Worm (Caenorhabditis elegans) whole organism, mixed stage, embryonic: ENCODE results near the gene ceh-21.

ENCODE experiments used
- bed-3 ChIP-seq: fragments of 200-800 bp; sonication (Bioruptor generic); optimal IDR thresholded peaks from 3 replicates; lab custom pipeline; 2018; ENCODE audit warnings: mild to moderate bottlenecking, missing genetic modification characterization, moderate library complexity, missing compliant biosample characterization
- blmp-1 ChIP-seq: fragments of 150-350 bp; optimal IDR thresholded peaks from 2 replicates; lab custom pipeline; 2014; ENCODE audit warnings: missing biosample characterization, missing genetic modification characterization
- ceh-83 ChIP-seq: fragments of 200-800 bp; sonication (Bioruptor generic); optimal IDR thresholded peaks from 2 replicates; lab custom pipeline; 2018; ENCODE audit warnings: mild to moderate bottlenecking, missing genetic modification characterization, missing compliant biosample characterization
- lsy-2 ChIP-seq: fragments of 150-350 bp; optimal IDR thresholded peaks from 2 replicates; lab custom pipeline; 2014; ENCODE audit warnings: missing biosample characterization, missing genetic modification characterization
- mep-1 ChIP-seq: fragments of 150-350 bp; optimal IDR thresholded peaks from 2 replicates; lab custom pipeline; 2017; ENCODE audit warnings: missing biosample characterization, missing genetic modification reagents, missing genetic modification characterization, inconsistent platforms
- pha-4 ChIP-seq: fragments of 150-350 bp; optimal IDR thresholded peaks from 2 replicates; lab custom pipeline; 2018; ENCODE audit warnings: missing biosample characterization, missing genetic modification reagents, missing genetic modification characterization
- snpc-4 ChIP-seq: fragments of 150-350 bp; optimal IDR thresholded peaks from 2 replicates; lab custom pipeline; 2014; ENCODE audit warnings: missing biosample characterization, missing genetic modification characterization
- unc-39 ChIP-seq: fragments of 150-350 bp; optimal IDR thresholded peaks from 2 replicates; lab custom pipeline; 2014; ENCODE audit warnings: missing biosample characterization, missing genetic modification characterization
- unc-62 ChIP-seq: fragments of 150-350 bp; optimal IDR thresholded peaks from 2 replicates; lab custom pipeline; 2014; ENCODE audit warnings: missing biosample characterization, missing genetic modification reagents, missing genetic modification characterization
- ztf-11 ChIP-seq: fragments of 150-350 bp; optimal IDR thresholded peaks from 2 replicates; lab custom pipeline; 2014; ENCODE audit warnings: missing biosample characterization, missing genetic modification characterization

DNA sequence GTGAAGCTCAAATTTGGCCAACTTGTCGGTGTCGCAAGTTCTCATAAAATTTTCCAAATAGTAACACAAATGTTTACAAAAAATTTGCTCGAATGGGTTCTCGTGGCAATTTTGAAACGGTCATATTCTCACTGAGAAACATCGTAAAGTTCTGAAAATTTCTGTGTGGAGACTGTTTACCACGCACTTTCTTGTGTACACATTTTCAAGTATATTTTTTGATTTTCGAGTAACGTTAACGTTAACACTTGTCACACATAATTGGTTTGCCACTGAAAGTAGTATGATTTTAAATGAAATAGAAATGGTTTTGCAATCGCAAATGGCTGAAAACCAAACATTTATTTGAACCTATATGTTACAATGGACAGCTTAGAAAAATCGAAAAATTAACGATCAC, 38.3 kb upstream of the ceh-21 start:
- no peak for TF ChIP-seq ztf-11 (tag; lab: Kevin White, UChicago)
- no peak for TF ChIP-seq unc-39
- no peak for TF ChIP-seq mep-1 (tag; lab: Kevin White, UChicago)
- no peak for TF ChIP-seq unc-62 (GFP tag; lab: Kevin White, UChicago)
- no peak for TF ChIP-seq lsy-2 (tag; lab: Kevin White, UChicago)
- TF ChIP-seq snpc-4 (tag; lab: Kevin White, UChicago), result no peak
- no peak for TF ChIP-seq bed-3 (GFP tag; lab: Kevin White, UChicago)
- TF ChIP-seq pha-4 (tag; lab: Kevin White, UChicago), result no peak
- no peak for TF ChIP-seq blmp-1 (tag; lab: Kevin White, UChicago)
- no peak for TF ChIP-seq ceh-83 (GFP tag; lab: Kevin White, UChicago)
